Worm (Caenorhabditis elegans) whole organism, mixed stage, embryonic: Measurements from ENCODE around the gene bcl-7.

ENCODE experiments used
- lin-13 ChIP-seq: fragments of 150-350 bp; optimal IDR thresholded peaks from 2 replicates; lab custom pipeline; 2014; ENCODE audit warnings: missing biosample characterization, missing genetic modification characterization
- nhr-237 ChIP-seq: fragments of 150-350 bp; optimal IDR thresholded peaks from 2 replicates; lab custom pipeline; 2014; ENCODE audit warnings: missing biosample characterization, missing genetic modification characterization
- nhr-28 ChIP-seq: fragments of 150-350 bp; optimal IDR thresholded peaks from 2 replicates; lab custom pipeline; 2014; ENCODE audit warnings: missing biosample characterization, missing genetic modification characterization
- pha-4 ChIP-seq: fragments of 150-350 bp; optimal IDR thresholded peaks from 2 replicates; lab custom pipeline; 2018; ENCODE audit warnings: missing biosample characterization, missing genetic modification reagents, missing genetic modification characterization
- zip-8 ChIP-seq: fragments of 150-350 bp; optimal IDR thresholded peaks from 2 replicates; lab custom pipeline; 2014; ENCODE audit warnings: missing biosample characterization, missing genetic modification characterization
- ztf-11 ChIP-seq: fragments of 150-350 bp; optimal IDR thresholded peaks from 2 replicates; lab custom pipeline; 2014; ENCODE audit warnings: missing biosample characterization, missing genetic modification characterization

ce11 chrIII:5976021-5976420 lies 50.1 kb downstream of the bcl-7 start:
- TF ChIP-seq pha-4 (tag; lab: Kevin White, UChicago) = no peak
- no peak for TF ChIP-seq lin-13
- no peak for TF ChIP-seq zip-8 (tag; lab: Kevin White, UChicago)
- no peak for TF ChIP-seq nhr-28
- TF ChIP-seq nhr-237 (tag; lab: Kevin White, UChicago) = no peak
- TF ChIP-seq ztf-11 (tag; lab: Kevin White, UChicago) = no peak
